Worm (Caenorhabditis elegans) whole organism, early embryonic: ENCODE measurements around the gene C01G10.5.
"Not testable (repeated sequence)": the region's sequence is repeated elsewhere in the genome, so short reads cannot be mapped to it uniquely, and the experiment has no call there.

Experiments used
- B0310.2 ChIP-seq: sonication (generic microtip); optimal IDR thresholded peaks from 2 replicates; lab custom pipeline; 2016; ENCODE audit warnings: mild to moderate bottlenecking, missing genetic modification characterization, missing compliant biosample characterization
- F13C5.2 ChIP-seq: sonication (generic microtip); optimal IDR thresholded peaks from 2 replicates; lab custom pipeline; 2017; ENCODE audit warnings: mild to moderate bottlenecking, missing genetic modification characterization, inconsistent platforms, missing compliant biosample characterization
- aly-1 ChIP-seq: sonication (generic microtip); optimal IDR thresholded peaks from 2 replicates; lab custom pipeline; 2016; ENCODE audit warnings: missing genetic modification characterization, missing compliant biosample characterization
- ama-1 ChIP-seq: fragments of 150-350 bp; optimal IDR thresholded peaks from 2 replicates; lab custom pipeline; 2014
- ceh-13 ChIP-seq: fragments of 200-800 bp; sonication (Bioruptor generic); optimal IDR thresholded peaks from 2 replicates; lab custom pipeline; 2018; ENCODE audit warnings: mild to moderate bottlenecking, missing genetic modification characterization, missing compliant biosample characterization
- ceh-36 ChIP-seq: sonication (generic microtip); optimal IDR thresholded peaks from 2 replicates; lab custom pipeline; 2016; ENCODE audit warnings: missing genetic modification characterization, inconsistent platforms, missing compliant biosample characterization
- ets-7 ChIP-seq: sonication (generic microtip); optimal IDR thresholded peaks from 2 replicates; lab custom pipeline; 2016; ENCODE audit warnings: missing genotype, missing genetic modification characterization, missing compliant biosample characterization
- flt-1 ChIP-seq: fragments of 200-800 bp; sonication (Bioruptor generic); IDR thresholded peaks from 2 replicates; pipeline ENCODE4 v1.3.6; 2022; ENCODE audit warnings: missing genetic modification characterization, missing compliant biosample characterization
- hmbx-1 ChIP-seq: sonication (generic microtip); optimal IDR thresholded peaks from 2 replicates; lab custom pipeline; 2016; ENCODE audit warnings: mild to moderate bottlenecking, missing genetic modification characterization, missing compliant biosample characterization
- hmg-4 ChIP-seq: fragments of 200-800 bp; sonication (Bioruptor generic); optimal IDR thresholded peaks from 2 replicates; lab custom pipeline; 2018; ENCODE audit warnings: mild to moderate bottlenecking, missing genetic modification characterization, missing compliant biosample characterization
- hnd-1 ChIP-seq: sonication (generic microtip); optimal IDR thresholded peaks from 2 replicates; lab custom pipeline; 2016; ENCODE audit warnings: missing genetic modification characterization, missing compliant biosample characterization
- pes-1 ChIP-seq: fragments of 200-800 bp; sonication (Bioruptor generic); IDR thresholded peaks from 2 replicates; pipeline ENCODE4 v1.3.6; 2022; ENCODE audit warnings: missing genetic modification reagents, missing genetic modification characterization, missing compliant biosample characterization
- scrt-1 ChIP-seq: fragments of 200-800 bp; sonication (Bioruptor generic); IDR thresholded peaks from 2 replicates; pipeline ENCODE4 v1.3.6; 2022; ENCODE audit warnings: missing genetic modification characterization, missing compliant biosample characterization
- sea-1 ChIP-seq: fragments of 200-800 bp; sonication (Bioruptor generic); conservative IDR thresholded peaks from 2 replicates; pipeline ENCODE4 v1.3.6; 2022; ENCODE audit warnings: missing genetic modification characterization, missing compliant biosample characterization
- tbx-11 ChIP-seq: fragments of 200-800 bp; sonication (Bioruptor generic); IDR thresholded peaks from 2 replicates; pipeline ENCODE4 v1.3.6; 2022; ENCODE audit warnings: missing genetic modification characterization, missing compliant biosample characterization
- tbx-37 ChIP-seq: fragments of 200-800 bp; sonication (Bioruptor generic); conservative IDR thresholded peaks from 2 replicates; pipeline ENCODE4 v1.3.6; 2022; ENCODE audit warnings: missing genetic modification reagents, missing genetic modification characterization, missing compliant biosample characterization
- tra-4 ChIP-seq: sonication (generic microtip); optimal IDR thresholded peaks from 2 replicates; lab custom pipeline; 2017; ENCODE audit warnings: missing genetic modification characterization, missing compliant biosample characterization

Gene C01G10.5

DNA sequence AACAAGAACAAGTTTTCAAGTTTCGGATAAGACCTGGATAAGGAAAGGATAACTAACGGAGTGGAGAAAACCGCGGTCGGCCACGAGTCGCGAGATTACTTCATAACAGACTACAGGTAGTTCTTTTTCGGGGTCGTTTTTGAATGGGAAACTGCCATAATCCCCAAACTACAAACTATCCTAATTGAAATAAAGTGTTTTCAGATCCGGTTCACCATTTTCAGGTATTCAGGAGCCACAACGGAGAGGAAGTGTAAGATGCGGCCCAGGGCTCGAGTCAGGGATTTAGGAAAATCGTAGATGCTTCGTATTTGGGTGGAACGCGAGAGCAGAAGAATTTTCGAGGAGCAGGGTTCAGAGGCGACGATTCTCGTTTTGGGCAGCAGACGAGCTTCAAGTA, 26.6 kb upstream of the C01G10.5 start, which contains the start of gene T01G5.8:
Gene T01G5.8, plus strand, starts transcription at position 301 of the 400 bp plus-strand sequence.
- TF ChIP-seq ets-7 (tag; lab: Kevin White, UChicago); ama-1 (lab: Kevin White, UChicago); tbx-37 (GFP tag; lab: Robert Waterston, UW): not testable (repeated sequence)

DNA sequence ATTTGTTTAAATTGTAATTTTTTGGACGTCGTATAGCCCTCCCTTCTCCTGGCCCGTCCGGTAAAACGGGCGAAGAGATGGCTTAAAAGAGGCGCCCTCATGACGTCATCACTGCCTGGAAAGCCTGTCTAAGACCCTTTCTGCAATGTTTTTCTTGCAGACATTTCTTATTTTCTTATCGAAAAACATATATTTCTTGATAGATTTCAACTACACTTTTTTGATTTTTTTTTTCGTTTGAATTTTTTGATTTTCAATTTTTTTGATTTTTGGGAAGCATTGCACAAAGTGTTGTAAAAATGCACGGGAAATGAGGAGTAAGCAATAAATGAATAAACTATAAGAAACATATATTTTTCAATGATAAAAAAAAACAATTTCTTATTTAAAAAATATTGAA, 24.7 kb upstream of the C01G10.5 start, which contains the start of gene T01G5.6:
Gene T01G5.6, minus strand, starts transcription at position 101 of the 400 bp plus-strand sequence.
- no peak for TF ChIP-seq tbx-11 (GFP tag; lab: Robert Waterston, UW)
- no peak for TF ChIP-seq tbx-37 (GFP tag; lab: Robert Waterston, UW)
- no peak for TF ChIP-seq hmbx-1 (tag; lab: Kevin White, UChicago)
- no peak for TF ChIP-seq hnd-1
- TF ChIP-seq sea-1 (GFP tag; lab: Robert Waterston, UW): no peak
- no peak for TF ChIP-seq aly-1 (tag; lab: Kevin White, UChicago)
- TF ChIP-seq B0310.2 (tag; lab: Kevin White, UChicago): no peak
- no peak for TF ChIP-seq flt-1 (GFP tag; lab: Robert Waterston, UW)
- TF ChIP-seq ceh-13 (GFP tag; lab: Kevin White, UChicago): no peak
- TF ChIP-seq scrt-1 (GFP tag; lab: Robert Waterston, UW): no peak
- TF ChIP-seq pes-1 (GFP tag; lab: Robert Waterston, UW): no peak
- TF ChIP-seq tra-4 (tag; lab: Kevin White, UChicago): no peak
- no peak for TF ChIP-seq ama-1 (lab: Kevin White, UChicago)

DNA sequence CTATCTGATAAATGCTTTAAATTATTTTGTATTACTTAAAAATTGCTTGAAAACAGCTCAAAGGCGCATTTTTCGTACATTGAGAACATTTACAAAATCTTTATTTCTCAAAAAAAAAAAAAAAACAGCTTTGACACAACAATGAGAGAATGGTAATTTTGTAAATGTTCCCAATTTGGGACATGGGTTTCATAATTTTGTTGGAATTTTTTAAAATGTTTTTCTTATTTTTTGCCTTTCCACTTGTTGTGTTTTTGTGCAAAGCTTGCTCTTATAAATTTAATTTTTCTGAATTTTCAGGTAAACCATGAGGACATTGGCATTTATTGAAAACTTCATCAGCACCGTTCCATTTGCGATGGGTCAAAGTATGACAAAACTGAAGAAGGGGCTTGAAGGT, 22.3 kb upstream of the C01G10.5 start, which contains the start of gene T01G5.7:
Gene T01G5.7, plus strand, starts transcription at position 301 of the 400 bp plus-strand sequence.
- no peak for TF ChIP-seq sea-1 (GFP tag; lab: Robert Waterston, UW)
- no peak for TF ChIP-seq tbx-37 (GFP tag; lab: Robert Waterston, UW)

- TF ChIP-seq B0310.2 (tag; lab: Kevin White, UChicago) (no peak), ceh-36 (tag; lab: Kevin White, UChicago) (no peak), scrt-1 (GFP tag; lab: Robert Waterston, UW) (no peak), hmg-4 (GFP tag; lab: Kevin White, UChicago) (no peak), ceh-13 (GFP tag; lab: Kevin White, UChicago) (no peak), ets-7 (tag; lab: Kevin White, UChicago) (no peak), F13C5.2 (no peak), tra-4 (tag; lab: Kevin White, UChicago) (no peak)
These were observed 19.9 kb upstream of the C01G10.5 start, which contains the start of gene Y75B12A.2 for ce11 chrV:15109260-15109659. Gene Y75B12A.2, plus strand, starts transcription at chrV:15109560.

DNA sequence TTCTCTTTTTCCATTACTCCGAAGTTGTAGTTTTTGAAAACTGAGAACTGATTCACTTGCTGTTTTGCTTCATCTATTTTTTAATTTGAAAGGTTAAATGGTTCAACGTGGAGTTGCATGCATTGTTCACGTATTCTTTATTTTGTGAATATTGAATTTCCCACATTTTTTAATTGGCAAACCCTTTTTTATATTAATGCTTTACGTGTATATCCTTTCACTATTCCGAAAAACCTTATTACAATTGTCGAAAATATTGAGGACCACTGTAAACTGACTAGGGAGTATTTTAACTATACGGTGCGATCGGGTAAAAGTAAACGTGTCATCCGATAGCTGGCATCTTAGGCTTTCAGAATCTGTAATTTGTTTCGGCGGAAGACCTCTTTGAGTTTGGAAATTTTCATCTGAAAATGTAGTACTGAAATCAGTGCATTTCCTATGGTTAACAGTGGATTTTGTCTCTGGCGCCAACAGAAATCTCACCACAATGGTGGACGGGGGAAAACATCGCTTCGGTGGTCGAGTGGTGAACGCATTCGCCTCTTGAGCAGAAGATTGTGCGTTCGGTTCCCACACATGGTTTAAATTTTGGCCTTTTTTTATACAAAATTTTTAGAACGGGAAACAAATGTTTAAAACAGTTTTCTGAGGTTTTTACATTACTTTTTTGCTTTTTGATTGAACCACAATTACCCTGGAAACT, 16.7 kb upstream of the C01G10.5 start, which contains the start of gene C01G10.14:
Gene C01G10.14, minus strand, starts transcription at position 51 of the 706 bp plus-strand sequence.
- not testable (repeated sequence) for TF ChIP-seq hnd-1; tbx-37 (GFP tag; lab: Robert Waterston, UW); tra-4 (tag; lab: Kevin White, UChicago)

DNA sequence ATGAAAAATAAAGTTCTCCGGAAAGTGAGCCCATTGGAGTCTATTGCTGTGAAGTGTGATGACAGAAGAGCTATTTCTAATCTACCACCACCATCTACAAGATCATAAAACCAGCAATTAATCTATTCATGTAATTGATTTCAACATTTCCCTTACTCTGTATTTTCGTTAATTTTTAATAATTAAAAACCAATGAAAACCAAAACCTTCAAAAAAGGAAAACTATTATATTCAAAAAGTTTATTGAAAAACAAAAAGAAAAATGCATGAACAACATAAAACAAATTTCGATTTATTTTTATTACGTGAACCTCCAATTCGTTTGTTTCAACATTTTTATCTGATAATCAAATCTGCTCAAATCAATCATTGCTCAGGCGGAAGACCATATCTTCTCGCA, 10.1 kb upstream of the C01G10.5 start, which contains the start of gene C01G10.1:
Gene C01G10.1, plus strand, starts transcription at position 301 of the 400 bp plus-strand sequence.
- TF ChIP-seq ceh-13 (GFP tag; lab: Kevin White, UChicago) (no peak), B0310.2 (tag; lab: Kevin White, UChicago) (no peak), hmbx-1 (tag; lab: Kevin White, UChicago) (no peak), F13C5.2 (no peak), tra-4 (tag; lab: Kevin White, UChicago) (no peak), tbx-11 (GFP tag; lab: Robert Waterston, UW) (no peak), hmg-4 (GFP tag; lab: Kevin White, UChicago) (no peak)

- TF ChIP-seq pes-1 (GFP tag; lab: Robert Waterston, UW) (no peak), tbx-37 (GFP tag; lab: Robert Waterston, UW) (no peak), B0310.2 (tag; lab: Kevin White, UChicago) (no peak), ceh-13 (GFP tag; lab: Kevin White, UChicago) (no peak), hmbx-1 (tag; lab: Kevin White, UChicago) (no peak), aly-1 (tag; lab: Kevin White, UChicago) (no peak), hnd-1 (no peak)
These were observed 5.4 kb upstream of the C01G10.5 start, which contains the start of gene srx-78 for ce11 chrV:15094749-15095148. Gene srx-78, plus strand, starts transcription at chrV:15095049.

DNA sequence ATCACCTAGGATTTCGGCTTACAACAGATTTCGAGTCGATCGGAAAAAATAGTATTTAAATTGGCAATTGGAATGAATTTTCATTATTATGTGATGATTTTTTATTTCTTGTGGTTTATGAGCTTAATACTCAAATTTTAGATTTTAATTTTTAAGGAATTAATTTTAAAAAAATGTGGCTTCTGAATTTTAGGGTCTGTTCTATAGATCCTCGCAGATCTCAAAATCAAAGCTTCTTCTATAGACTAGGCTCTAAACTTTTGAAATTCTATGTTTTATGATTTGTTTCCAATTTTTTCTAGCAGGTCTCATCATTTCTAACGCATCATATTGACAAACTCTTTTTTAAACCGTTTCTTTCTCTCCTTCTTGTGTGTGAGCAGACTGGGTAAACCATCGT, 3.3 kb upstream of the C01G10.5 start, which contains the start of gene txt-12:
Gene txt-12, plus strand, starts transcription at position 301 of the 400 bp plus-strand sequence.
- no peak for TF ChIP-seq ama-1 (lab: Kevin White, UChicago)
- TF ChIP-seq ets-7 (tag; lab: Kevin White, UChicago): no peak
- no peak for TF ChIP-seq ceh-36 (tag; lab: Kevin White, UChicago)
- TF ChIP-seq tra-4 (tag; lab: Kevin White, UChicago): no peak
- TF ChIP-seq hmg-4 (GFP tag; lab: Kevin White, UChicago): no peak
- no peak for TF ChIP-seq ceh-13 (GFP tag; lab: Kevin White, UChicago)
- TF ChIP-seq hmbx-1 (tag; lab: Kevin White, UChicago): no peak
- TF ChIP-seq sea-1 (GFP tag; lab: Robert Waterston, UW): no peak
- TF ChIP-seq B0310.2 (tag; lab: Kevin White, UChicago): no peak
- TF ChIP-seq aly-1 (tag; lab: Kevin White, UChicago): no peak
- no peak for TF ChIP-seq tbx-11 (GFP tag; lab: Robert Waterston, UW)
- no peak for TF ChIP-seq F13C5.2
- TF ChIP-seq hnd-1: no peak
- no peak for TF ChIP-seq scrt-1 (GFP tag; lab: Robert Waterston, UW)
- no peak for TF ChIP-seq flt-1 (GFP tag; lab: Robert Waterston, UW)
- no peak for TF ChIP-seq tbx-37 (GFP tag; lab: Robert Waterston, UW)
- no peak for TF ChIP-seq pes-1 (GFP tag; lab: Robert Waterston, UW)
